Worm (Caenorhabditis elegans) whole organism, mixed stage, embryonic: ENCODE measurements around the gene F48E8.8.

Experiments used
- M03D4.4 ChIP-seq: sonication (generic microtip); optimal IDR thresholded peaks from 2 replicates; lab custom pipeline; 2017; ENCODE audit warnings: mild to moderate bottlenecking, missing genetic modification characterization, missing compliant biosample characterization
- bed-3 ChIP-seq: fragments of 200-800 bp; sonication (Bioruptor generic); optimal IDR thresholded peaks from 3 replicates; lab custom pipeline; 2018; ENCODE audit warnings: mild to moderate bottlenecking, missing genetic modification characterization, moderate library complexity, missing compliant biosample characterization
- ceh-39 ChIP-seq: fragments of 150-350 bp; optimal IDR thresholded peaks from 2 replicates; lab custom pipeline; 2014; ENCODE audit warnings: missing biosample characterization, missing genetic modification characterization
- ceh-43 ChIP-seq: fragments of 200-800 bp; sonication (Bioruptor generic); optimal IDR thresholded peaks from 2 replicates; lab custom pipeline; 2018; ENCODE audit warnings: mild to moderate bottlenecking, missing genetic modification characterization, moderate library complexity, missing compliant biosample characterization
- ceh-83 ChIP-seq: fragments of 200-800 bp; sonication (Bioruptor generic); optimal IDR thresholded peaks from 2 replicates; lab custom pipeline; 2018; ENCODE audit warnings: mild to moderate bottlenecking, missing genetic modification characterization, missing compliant biosample characterization
- ces-1 ChIP-seq: fragments of 150-350 bp; optimal IDR thresholded peaks from 2 replicates; lab custom pipeline; 2014; ENCODE audit warnings: missing biosample characterization, missing genetic modification reagents, missing genetic modification characterization
- cnd-1 ChIP-seq: fragments of 200-800 bp; sonication (Bioruptor generic); optimal IDR thresholded peaks from 2 replicates; lab custom pipeline; 2018; ENCODE audit warnings: mild to moderate bottlenecking, missing genetic modification characterization, missing compliant biosample characterization
- drap-1 ChIP-seq: fragments of 200-800 bp; sonication (Bioruptor generic); optimal IDR thresholded peaks from 3 replicates; lab custom pipeline; 2018; ENCODE audit warnings: mild to moderate bottlenecking, missing genetic modification characterization, missing compliant biosample characterization
- elt-1 ChIP-seq: sonication (generic microtip); optimal IDR thresholded peaks from 2 replicates; lab custom pipeline; 2017; ENCODE audit warnings: missing genetic modification characterization, mild to moderate bottlenecking, missing compliant biosample characterization, antibody characterized with exemption, moderate library complexity, borderline replicate concordance; ENCODE audit not compliant: insufficient read depth
- elt-3 ChIP-seq: fragments of 150-350 bp; optimal IDR thresholded peaks from 2 replicates; lab custom pipeline; 2014; ENCODE audit warnings: missing biosample characterization, missing genetic modification characterization
- flh-1 ChIP-seq: fragments of 200-800 bp; sonication (Bioruptor generic); optimal IDR thresholded peaks from 2 replicates; lab custom pipeline; 2018; ENCODE audit warnings: mild to moderate bottlenecking, missing genetic modification characterization, moderate library complexity, missing compliant biosample characterization
- ham-2 ChIP-seq: fragments of 200-800 bp; sonication (Bioruptor generic); optimal IDR thresholded peaks from 2 replicates; lab custom pipeline; 2018; ENCODE audit warnings: mild to moderate bottlenecking, missing genetic modification characterization, missing compliant biosample characterization
- hlh-1 ChIP-seq: fragments of 150-350 bp; optimal IDR thresholded peaks from 2 replicates; lab custom pipeline; 2014; ENCODE audit warnings: missing biosample characterization, missing genetic modification reagents, missing genetic modification characterization
- lin-13 ChIP-seq: fragments of 150-350 bp; optimal IDR thresholded peaks from 2 replicates; lab custom pipeline; 2014; ENCODE audit warnings: missing biosample characterization, missing genetic modification characterization
- lin-32 ChIP-seq: fragments of 200-800 bp; sonication (Bioruptor generic); optimal IDR thresholded peaks from 2 replicates; lab custom pipeline; 2018; ENCODE audit warnings: mild to moderate bottlenecking, missing genetic modification characterization, missing compliant biosample characterization
- lsy-2 ChIP-seq: fragments of 150-350 bp; optimal IDR thresholded peaks from 2 replicates; lab custom pipeline; 2014; ENCODE audit warnings: missing biosample characterization, missing genetic modification characterization
- mab-5 ChIP-seq: fragments of 150-350 bp; optimal IDR thresholded peaks from 2 replicates; lab custom pipeline; 2014; ENCODE audit warnings: missing biosample characterization, missing genetic modification characterization
- mep-1 ChIP-seq: fragments of 150-350 bp; optimal IDR thresholded peaks from 2 replicates; lab custom pipeline; 2017; ENCODE audit warnings: missing biosample characterization, missing genetic modification reagents, missing genetic modification characterization, inconsistent platforms
- nhr-12 ChIP-seq: fragments of 150-350 bp; optimal IDR thresholded peaks from 2 replicates; lab custom pipeline; 2014; ENCODE audit warnings: missing biosample characterization, missing genetic modification characterization
- nhr-2 ChIP-seq: fragments of 150-350 bp; optimal IDR thresholded peaks from 2 replicates; lab custom pipeline; 2014; ENCODE audit warnings: missing biosample characterization, missing genetic modification characterization
- nhr-237 ChIP-seq: fragments of 150-350 bp; optimal IDR thresholded peaks from 2 replicates; lab custom pipeline; 2014; ENCODE audit warnings: missing biosample characterization, missing genetic modification characterization
- nhr-28 ChIP-seq: fragments of 150-350 bp; optimal IDR thresholded peaks from 2 replicates; lab custom pipeline; 2014; ENCODE audit warnings: missing biosample characterization, missing genetic modification characterization
- pha-4 ChIP-seq: fragments of 150-350 bp; optimal IDR thresholded peaks from 2 replicates; lab custom pipeline; 2018; ENCODE audit warnings: missing biosample characterization, missing genetic modification reagents, missing genetic modification characterization
- snpc-4 ChIP-seq: fragments of 150-350 bp; optimal IDR thresholded peaks from 2 replicates; lab custom pipeline; 2014; ENCODE audit warnings: missing biosample characterization, missing genetic modification characterization
- sptf-1 ChIP-seq: sonication (generic microtip); optimal IDR thresholded peaks from 2 replicates; lab custom pipeline; 2017; ENCODE audit warnings: mild to moderate bottlenecking, missing genetic modification characterization, moderate library complexity, missing compliant biosample characterization
- unc-120 ChIP-seq: sonication (generic microtip); optimal IDR thresholded peaks from 2 replicates; lab custom pipeline; 2017; ENCODE audit warnings: missing genetic modification characterization, missing compliant biosample characterization; ENCODE audit not compliant: poor library complexity, severe bottlenecking
- unc-62 ChIP-seq: fragments of 150-350 bp; optimal IDR thresholded peaks from 2 replicates; lab custom pipeline; 2014; ENCODE audit warnings: missing biosample characterization, missing genetic modification reagents, missing genetic modification characterization
- zip-8 ChIP-seq: fragments of 150-350 bp; optimal IDR thresholded peaks from 2 replicates; lab custom pipeline; 2014; ENCODE audit warnings: missing biosample characterization, missing genetic modification characterization
- ztf-11 ChIP-seq: fragments of 150-350 bp; optimal IDR thresholded peaks from 2 replicates; lab custom pipeline; 2014; ENCODE audit warnings: missing biosample characterization, missing genetic modification characterization

The F48E8.8 gene

ce11 chrIII:5440540-5440939 lies 9.1 kb downstream of the F48E8.8 start, which contains the start of gene W03A5.6:
Gene W03A5.6, minus strand, starts transcription at chrIII:5440640.
- TF ChIP-seq bed-3 (GFP tag; lab: Kevin White, UChicago) (no peak), zip-8 (tag; lab: Kevin White, UChicago) (no peak), flh-1 (no peak), nhr-28 (tag; lab: Kevin White, UChicago) (no peak), lin-13 (no peak), pha-4 (no peak), elt-1 (no peak), ceh-39 (tag; lab: Kevin White, UChicago) (no peak), nhr-237 (tag; lab: Kevin White, UChicago) (no peak), lsy-2 (no peak), unc-120 (tag; lab: Kevin White, UChicago) (no peak), drap-1 (no peak), ztf-11 (tag; lab: Kevin White, UChicago) (no peak), elt-3 (tag; lab: Kevin White, UChicago) (no peak), mep-1 (tag; lab: Kevin White, UChicago) (no peak), nhr-2 (tag; lab: Kevin White, UChicago) (no peak)
- TF ChIP-seq, all 35 proteins: peak for 0

DNA sequence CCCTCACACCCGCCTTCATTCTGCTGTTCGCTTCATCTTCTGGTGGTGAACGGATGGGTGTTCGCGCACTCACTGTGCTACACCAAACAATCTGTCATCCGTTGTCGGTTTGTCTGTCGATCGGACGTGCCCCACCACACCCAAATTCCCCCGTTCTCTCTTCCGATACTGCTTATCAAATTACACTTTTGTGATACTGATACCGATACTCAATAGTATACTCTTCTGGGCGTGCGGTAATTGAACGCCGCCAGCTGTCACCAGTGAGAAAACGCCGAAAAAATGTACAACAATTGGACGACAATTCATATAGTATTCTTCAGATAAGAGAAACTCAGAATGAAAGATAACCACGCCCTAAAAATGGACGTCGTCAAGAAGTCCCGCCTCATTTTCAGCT lies 11.5 kb downstream of the F48E8.8 start:
- no peak for TF ChIP-seq elt-3 (tag; lab: Kevin White, UChicago)
- TF ChIP-seq nhr-28 (tag; lab: Kevin White, UChicago), result no peak
- no peak for TF ChIP-seq zip-8 (tag; lab: Kevin White, UChicago)
- no peak for TF ChIP-seq lin-13
- TF ChIP-seq nhr-237 (tag; lab: Kevin White, UChicago), result no peak
- no peak for TF ChIP-seq elt-1
- no peak for TF ChIP-seq unc-62 (GFP tag; lab: Kevin White, UChicago)
- TF ChIP-seq snpc-4, result no peak
- TF ChIP-seq hlh-1 (tag; lab: Kevin White, UChicago), result peak; percentile 65
- no peak for TF ChIP-seq bed-3 (GFP tag; lab: Kevin White, UChicago)
- TF ChIP-seq M03D4.4 (tag; lab: Kevin White, UChicago), result no peak
- TF ChIP-seq nhr-12 (tag; lab: Kevin White, UChicago), result no peak
- peak; percentile 39 for TF ChIP-seq cnd-1
- no peak for TF ChIP-seq ceh-83 (GFP tag; lab: Kevin White, UChicago)
- no peak for TF ChIP-seq sptf-1
- TF ChIP-seq unc-120 (tag; lab: Kevin White, UChicago), result no peak

DNA sequence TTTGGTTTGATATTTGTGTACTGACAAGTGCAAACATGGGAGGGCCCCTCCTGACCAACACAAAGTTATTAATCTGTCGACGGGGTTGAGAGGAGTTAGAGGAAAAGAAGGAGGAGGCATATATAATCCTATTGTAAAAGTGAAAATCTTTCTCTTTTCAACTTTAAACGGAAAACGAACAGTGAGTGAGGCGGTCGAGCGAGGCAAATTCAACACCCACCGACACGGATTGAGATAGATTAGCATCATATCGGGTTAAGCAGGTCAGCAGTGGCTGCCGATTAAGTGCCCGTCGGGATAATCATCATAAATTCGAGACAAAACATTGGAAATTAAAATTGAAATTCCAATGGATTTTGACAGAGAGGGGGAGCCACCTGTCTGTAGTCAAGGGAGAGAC lies 13.3 kb downstream of the F48E8.8 start:
- TF ChIP-seq lin-32 (GFP tag; lab: Kevin White, UChicago) (no peak), ham-2 (peak; percentile 59), mab-5 (tag; lab: Kevin White, UChicago) (no peak), mep-1 (tag; lab: Kevin White, UChicago) (no peak), unc-62 (GFP tag; lab: Kevin White, UChicago) (no peak), nhr-237 (tag; lab: Kevin White, UChicago) (no peak), cnd-1 (no peak), unc-120 (tag; lab: Kevin White, UChicago) (no peak), lsy-2 (no peak)

ce11 chrIII:5427096-5427495 lies 22.5 kb downstream of the F48E8.8 start:
- TF ChIP-seq zip-8 (tag; lab: Kevin White, UChicago), result peak; percentile 39
- no peak for TF ChIP-seq ceh-43 (GFP tag; lab: Kevin White, UChicago)

ce11 chrIII:5424363-5424762 lies 25.2 kb downstream of the F48E8.8 start:
- peak; percentile 58 for TF ChIP-seq nhr-2 (tag; lab: Kevin White, UChicago)
- TF ChIP-seq ces-1, result no peak
- TF ChIP-seq pha-4, result no peak
- no peak for TF ChIP-seq snpc-4
- TF ChIP-seq, all 35 proteins: peak for 1

DNA sequence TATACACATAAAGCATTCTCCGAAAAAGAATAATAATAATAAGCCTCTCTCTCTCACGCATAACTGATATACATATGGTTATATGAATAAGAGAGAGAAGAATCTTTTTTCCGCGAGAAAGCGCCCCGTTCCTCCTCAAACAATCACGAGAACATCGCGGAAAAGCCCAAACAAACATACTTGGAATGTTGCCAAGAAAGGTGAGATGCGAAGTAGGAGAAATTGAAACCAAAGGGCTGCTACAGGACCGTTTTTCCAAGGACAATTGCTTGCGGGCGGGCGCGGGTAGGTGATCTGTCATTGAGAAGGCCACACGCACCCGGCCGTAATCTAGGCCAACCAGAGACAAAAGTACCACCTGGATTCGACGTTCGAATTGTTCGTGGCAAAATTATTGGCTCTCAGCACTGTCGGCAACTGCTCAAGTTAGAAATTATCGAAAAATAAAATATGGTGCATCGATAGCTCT lies 25.9 kb downstream of the F48E8.8 start, which contains the start of gene dnj-24:
Gene dnj-24, minus strand, starts transcription at position 419 of the 469 bp plus-strand sequence.
- no peak for TF ChIP-seq nhr-12 (tag; lab: Kevin White, UChicago)
- TF ChIP-seq ham-2, result peak; percentile 50
